Worm (Caenorhabditis elegans) whole organism, L2 larva: ENCODE measurements around the gene cdc-25.3.

ENCODE experiments used
- C34F6.9 ChIP-seq: fragments of 150-350 bp; optimal IDR thresholded peaks from 2 replicates; lab custom pipeline; 2014; ENCODE audit warnings: missing biosample characterization, missing genetic modification characterization
- F13H6.1 ChIP-seq: sonication (generic microtip); optimal IDR thresholded peaks from 2 replicates; lab custom pipeline; 2016; ENCODE audit warnings: missing genetic modification characterization, missing compliant biosample characterization
- R02D3.7 ChIP-seq: fragments of 150-350 bp; optimal IDR thresholded peaks from 2 replicates; lab custom pipeline; 2014; ENCODE audit warnings: missing biosample characterization, missing genetic modification characterization
- Y55F3AM.14 ChIP-seq: fragments of 200-800 bp; sonication (Bioruptor generic); optimal IDR thresholded peaks from 2 replicates; lab custom pipeline; 2018; ENCODE audit warnings: mild to moderate bottlenecking, missing genetic modification characterization, missing compliant biosample characterization
- ZK546.5 ChIP-seq: sonication (generic microtip); optimal IDR thresholded peaks from 2 replicates; lab custom pipeline; 2017; ENCODE audit warnings: missing biosample characterization, missing genetic modification characterization
- alr-1 ChIP-seq: fragments of 150-350 bp; optimal IDR thresholded peaks from 2 replicates; lab custom pipeline; 2014; ENCODE audit warnings: missing biosample characterization, missing genetic modification characterization
- aly-2 ChIP-seq: fragments of 150-350 bp; optimal IDR thresholded peaks from 2 replicates; lab custom pipeline; 2014; ENCODE audit warnings: missing biosample characterization, missing genetic modification characterization
- ama-1 ChIP-seq: fragments of 150-350 bp; optimal IDR thresholded peaks from 2 replicates; lab custom pipeline; 2018; ENCODE audit warnings: inconsistent platforms
- blmp-1 ChIP-seq: sonication (generic microtip); optimal IDR thresholded peaks from 2 replicates; lab custom pipeline; 2017; ENCODE audit warnings: missing genetic modification characterization, mild to moderate bottlenecking, missing compliant biosample characterization, antibody characterized with exemption, moderate library complexity; ENCODE audit not compliant: insufficient read depth
- ceh-16 ChIP-seq: fragments of 150-350 bp; optimal IDR thresholded peaks from 2 replicates; lab custom pipeline; 2014; ENCODE audit warnings: missing biosample characterization, missing genetic modification characterization
- ceh-82 ChIP-seq: fragments of 150-350 bp; optimal IDR thresholded peaks from 2 replicates; lab custom pipeline; 2014; ENCODE audit warnings: missing biosample characterization, missing genetic modification characterization
- crh-2 ChIP-seq: sonication (generic microtip); optimal IDR thresholded peaks from 2 replicates; lab custom pipeline; 2017; ENCODE audit warnings: missing biosample characterization, missing genetic modification characterization
- dmd-4 ChIP-seq: sonication (generic microtip); optimal IDR thresholded peaks from 2 replicates; lab custom pipeline; 2017; ENCODE audit warnings: missing biosample characterization, missing genetic modification characterization
- egl-27 ChIP-seq: sonication (generic microtip); optimal IDR thresholded peaks from 3 replicates; lab custom pipeline; 2017; ENCODE audit warnings: missing biosample characterization, missing genetic modification reagents, missing genetic modification characterization
- elt-1 ChIP-seq: fragments of 150-350 bp; optimal IDR thresholded peaks from 2 replicates; lab custom pipeline; 2014; ENCODE audit warnings: missing biosample characterization, missing genetic modification characterization
- elt-3 ChIP-seq: sonication (generic microtip); optimal IDR thresholded peaks from 2 replicates; lab custom pipeline; 2017; ENCODE audit warnings: missing biosample characterization, missing genetic modification characterization
- fos-1 ChIP-seq: fragments of 150-350 bp; optimal IDR thresholded peaks from 2 replicates; lab custom pipeline; 2014; ENCODE audit warnings: missing biosample characterization, missing genetic modification characterization
- gmeb-1 ChIP-seq: fragments of 150-350 bp; optimal IDR thresholded peaks from 2 replicates; lab custom pipeline; 2014; ENCODE audit warnings: missing biosample characterization, missing genetic modification characterization
- lin-11 ChIP-seq: fragments of 150-350 bp; sonication (generic microtip); optimal IDR thresholded peaks from 2 replicates; lab custom pipeline; 2014; ENCODE audit warnings: missing biosample characterization, missing genetic modification characterization, inconsistent platforms, mixed read lengths
- lin-13 ChIP-seq: fragments of 150-350 bp; optimal IDR thresholded peaks from 2 replicates; lab custom pipeline; 2014; ENCODE audit warnings: missing biosample characterization, missing genetic modification reagents, missing genetic modification characterization
- lin-39 ChIP-seq: fragments of 150-350 bp; optimal IDR thresholded peaks from 2 replicates; lab custom pipeline; 2014; ENCODE audit warnings: missing biosample characterization, missing genetic modification reagents, missing genetic modification characterization
- lsy-2 ChIP-seq, 2 experiments: fragments of 150-350 bp in 1 of 2; sonication (generic microtip) in 1 of 2; optimal IDR thresholded peaks; 2 replicates each; lab custom pipeline; 2014 to 2017; ENCODE audit warnings: missing biosample characterization in 2 of 2, missing genetic modification characterization in 2 of 2
- mab-5 ChIP-seq: fragments of 150-350 bp; optimal IDR thresholded peaks from 2 replicates; lab custom pipeline; 2014; ENCODE audit warnings: missing biosample characterization, missing genetic modification characterization
- mbf-1 ChIP-seq: sonication (generic microtip); optimal IDR thresholded peaks from 2 replicates; lab custom pipeline; 2017; ENCODE audit warnings: missing biosample characterization, missing genetic modification characterization
- mdl-1 ChIP-seq, 2 experiments: fragments of 150-350 bp in 1 of 2; sonication (generic microtip) in 1 of 2; optimal IDR thresholded peaks; 2 replicates each; lab custom pipeline; 2017; ENCODE audit warnings: missing biosample characterization in 2 of 2, missing genetic modification characterization in 2 of 2
- nhr-10 ChIP-seq: sonication (generic microtip); optimal IDR thresholded peaks from 2 replicates; lab custom pipeline; 2017; ENCODE audit warnings: missing biosample characterization, missing genetic modification characterization
- nhr-11 ChIP-seq: fragments of 150-350 bp; optimal IDR thresholded peaks from 2 replicates; lab custom pipeline; 2014; ENCODE audit warnings: missing biosample characterization, missing genetic modification characterization
- nhr-12 ChIP-seq: fragments of 150-350 bp; optimal IDR thresholded peaks from 2 replicates; lab custom pipeline; 2014; ENCODE audit warnings: missing biosample characterization, missing genetic modification characterization
- nhr-129 ChIP-seq: fragments of 150-350 bp; optimal IDR thresholded peaks from 2 replicates; lab custom pipeline; 2014; ENCODE audit warnings: missing biosample characterization, missing genetic modification characterization
- nhr-21 ChIP-seq: fragments of 150-350 bp; optimal IDR thresholded peaks from 2 replicates; lab custom pipeline; 2014; ENCODE audit warnings: missing biosample characterization, missing genetic modification characterization
- nhr-23 ChIP-seq: fragments of 150-350 bp; optimal IDR thresholded peaks from 2 replicates; lab custom pipeline; 2014; ENCODE audit warnings: missing biosample characterization, missing genetic modification reagents, missing genetic modification characterization
- nhr-237 ChIP-seq: fragments of 150-350 bp; optimal IDR thresholded peaks from 2 replicates; lab custom pipeline; 2014; ENCODE audit warnings: missing biosample characterization, missing genetic modification characterization
- nhr-25 ChIP-seq: fragments of 150-350 bp; sonication (generic microtip); optimal IDR thresholded peaks from 3 replicates; lab custom pipeline; 2014; ENCODE audit warnings: missing biosample characterization, missing genetic modification characterization
- nhr-6 ChIP-seq: fragments of 150-350 bp; optimal IDR thresholded peaks from 2 replicates; lab custom pipeline; 2014; ENCODE audit warnings: missing biosample characterization, missing genetic modification characterization
- nhr-77 ChIP-seq: fragments of 150-350 bp; optimal IDR thresholded peaks from 2 replicates; lab custom pipeline; 2014; ENCODE audit warnings: missing biosample characterization, missing genetic modification characterization
- peb-1 ChIP-seq: fragments of 150-350 bp; optimal IDR thresholded peaks from 2 replicates; lab custom pipeline; 2014; ENCODE audit warnings: missing biosample characterization, missing genetic modification characterization
- sem-4 ChIP-seq: fragments of 150-350 bp; optimal IDR thresholded peaks from 2 replicates; lab custom pipeline; 2014; ENCODE audit warnings: missing biosample characterization, missing genetic modification reagents, missing genetic modification characterization
- skn-1 ChIP-seq: sonication (generic microtip); optimal IDR thresholded peaks from 2 replicates; lab custom pipeline; 2017; ENCODE audit warnings: missing biosample characterization, missing genetic modification characterization
- sma-3 ChIP-seq: sonication (generic microtip); optimal IDR thresholded peaks from 2 replicates; lab custom pipeline; 2016; ENCODE audit warnings: missing genetic modification reagents, missing genetic modification characterization, missing compliant biosample characterization
- sma-9 ChIP-seq, 2 experiments: fragments of 150-350 bp in 1 of 2; sonication (generic microtip) in 1 of 2; optimal IDR thresholded peaks; 2 replicates each; lab custom pipeline; 2014 to 2016; ENCODE audit warnings: missing genetic modification characterization in 2 of 2, mild to moderate bottlenecking in 1 of 2, missing biosample characterization in 1 of 2, missing compliant biosample characterization in 1 of 2, missing genetic modification reagents in 1 of 2, moderate library complexity in 1 of 2
- snpc-4 ChIP-seq: fragments of 150-350 bp; optimal IDR thresholded peaks from 2 replicates; lab custom pipeline; 2014; ENCODE audit warnings: missing biosample characterization, missing genetic modification characterization
- unc-39 ChIP-seq: fragments of 150-350 bp; optimal IDR thresholded peaks from 2 replicates; lab custom pipeline; 2014; ENCODE audit warnings: missing biosample characterization, missing genetic modification characterization
- unc-55 ChIP-seq: fragments of 150-350 bp; sonication (generic microtip); optimal IDR thresholded peaks from 3 replicates; lab custom pipeline; 2014; ENCODE audit warnings: missing biosample characterization, missing genetic modification reagents, missing genetic modification characterization
- unc-62 ChIP-seq: fragments of 150-350 bp; optimal IDR thresholded peaks from 2 replicates; lab custom pipeline; 2014; ENCODE audit warnings: missing biosample characterization, missing genetic modification reagents, missing genetic modification characterization
- zag-1 ChIP-seq: fragments of 150-350 bp; optimal IDR thresholded peaks from 2 replicates; lab custom pipeline; 2014; ENCODE audit warnings: missing biosample characterization, missing genetic modification characterization
- ztf-1 ChIP-seq: fragments of 200-800 bp; sonication (Bioruptor generic); conservative IDR thresholded peaks from 2 replicates; pipeline ENCODE4 v1.3.6; 2022; ENCODE audit warnings: missing genetic modification characterization, missing compliant biosample characterization
- ztf-11 ChIP-seq: sonication (generic microtip); optimal IDR thresholded peaks from 2 replicates; lab custom pipeline; 2017; ENCODE audit warnings: missing biosample characterization, missing genetic modification characterization
- ztf-4 ChIP-seq: fragments of 150-350 bp; optimal IDR thresholded peaks from 2 replicates; lab custom pipeline; 2014; ENCODE audit warnings: missing biosample characterization, missing genetic modification characterization

The cdc-25.3 gene

DNA sequence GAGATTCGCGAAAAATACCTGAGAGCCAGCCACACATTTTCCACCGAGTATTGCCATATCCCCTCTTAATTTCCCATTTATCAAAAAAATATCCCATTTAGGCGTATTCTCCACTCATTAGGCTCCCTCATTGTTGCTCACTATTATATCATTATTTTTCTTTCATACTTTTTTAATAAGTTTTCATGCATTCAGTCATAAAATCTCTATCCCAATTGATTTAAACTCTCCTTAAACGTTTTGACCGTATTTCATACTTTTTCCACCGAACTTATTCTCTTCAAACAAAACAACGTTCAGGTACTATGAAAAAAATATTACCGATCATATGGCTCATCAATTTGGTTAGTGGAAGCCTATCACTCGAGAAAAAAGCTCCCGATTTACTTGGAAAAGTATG is 27.8 kb downstream of the cdc-25.3 start, which contains the start of gene lnkn-1:
TSS of gene lnkn-1 (plus strand) at position 301 of the 400 bp plus-strand sequence.
- TF ChIP-seq lin-13 (GFP tag; lab: Kevin White, UChicago) (no peak), nhr-11 (tag; lab: Kevin White, UChicago) (no peak), blmp-1 (tag; lab: Kevin White, UChicago) (no peak), elt-3 (tag; lab: Kevin White, UChicago) (no peak), peb-1 (no peak), unc-55 (no peak), nhr-6 (tag; lab: Kevin White, UChicago) (no peak), snpc-4 (no peak), gmeb-1 (no peak)

- TF ChIP-seq unc-55 (peak; percentile 61), nhr-237 (tag; lab: Kevin White, UChicago) (no peak), dmd-4 (tag; lab: Kevin White, UChicago) (no peak), lin-11 (tag; lab: Kevin White, UChicago) (peak; percentile 39), sem-4 (tag; lab: Kevin White, UChicago) (no peak), nhr-10 (tag; lab: Kevin White, UChicago) (no peak), nhr-25 (tag; lab: Kevin White, UChicago) (peak; percentile 3), zag-1 (no peak), ama-1 (lab: Kevin White, UChicago) (peak; percentile 2), nhr-23 (tag; lab: Kevin White, UChicago) (no peak), elt-3 (tag; lab: Kevin White, UChicago) (no peak), alr-1 (tag; lab: Kevin White, UChicago) (no peak), mab-5 (no peak), nhr-11 (tag; lab: Kevin White, UChicago) (no peak), nhr-21 (tag; lab: Kevin White, UChicago) (peak; percentile 23), ceh-82 (tag; lab: Kevin White, UChicago) (no peak), nhr-12 (tag; lab: Kevin White, UChicago) (no peak), elt-1 (tag; lab: Kevin White, UChicago) (no peak), egl-27 (tag; lab: Kevin White, UChicago) (no peak), ztf-4 (tag; lab: Kevin White, UChicago) (no peak), nhr-129 (tag; lab: Kevin White, UChicago) (peak; percentile 71), lin-13 (GFP tag; lab: Kevin White, UChicago) (no peak), nhr-77 (tag; lab: Kevin White, UChicago) (no peak), lin-39 (no peak), unc-62 (GFP tag; lab: Kevin White, UChicago) (no peak), sma-3 (GFP tag; lab: Kevin White, UChicago) (peak; percentile 16), skn-1 (tag; lab: Kevin White, UChicago) (peak; percentile 73), fos-1 (tag; lab: Kevin White, UChicago) (peak; percentile 95), mdl-1 (tag; optimal IDR thresholded peaks at IDR 0.05; lab: Kevin White, UChicago) (no peak), ceh-16 (tag; lab: Kevin White, UChicago) (no peak), ztf-11 (tag; lab: Kevin White, UChicago) (no peak), ztf-1 (no peak), unc-39 (no peak), crh-2 (tag; lab: Kevin White, UChicago) (peak; percentile 89), peb-1 (no peak), C34F6.9 (tag; lab: Kevin White, UChicago) (peak; percentile 93), lsy-2 (tag; optimal IDR thresholded peaks at IDR 0.05; lab: Kevin White, UChicago) (peak; percentile 45 to 76), R02D3.7 (no peak), F13H6.1 (tag; lab: Kevin White, UChicago) (no peak), snpc-4 (no peak), mbf-1 (no peak), gmeb-1 (peak; percentile 49), Y55F3AM.14 (GFP tag; lab: Kevin White, UChicago) (no peak), aly-2 (tag; lab: Kevin White, UChicago) (no peak), blmp-1 (tag; lab: Kevin White, UChicago) (no peak), ZK546.5 (tag; lab: Kevin White, UChicago) (no peak), nhr-6 (tag; lab: Kevin White, UChicago) (peak; percentile 9), sma-9 (GFP tag; optimal IDR thresholded peaks at IDR 0.05; lab: Kevin White, UChicago) (peak; percentile 15), sma-9 (tag; optimal IDR thresholded peaks at IDR 0.05; lab: Kevin White, UChicago) (no peak)
- TF ChIP-seq, all 48 proteins: peak for 15
Measured at ce11 chrIII:8888956-8889355, 28.8 kb downstream of the cdc-25.3 start, which contains the start of gene ZK637.14. TSS of gene ZK637.14 (minus strand) at chrIII:8889156.
